Worm (Caenorhabditis elegans) whole organism, L4 larva: Measurements from ENCODE around the gene cyp-34A1.
"Not testable (repeated sequence)": the region's sequence is repeated elsewhere in the genome, so short reads cannot be mapped to it uniquely, and the experiment has no call there.

ENCODE experiments used
- F37D6.2 ChIP-seq: sonication (generic microtip); optimal IDR thresholded peaks from 2 replicates; lab custom pipeline; 2016; ENCODE audit warnings: mild to moderate bottlenecking, missing genetic modification characterization, missing compliant biosample characterization
- F44E2.7 ChIP-seq: fragments of 200-800 bp; sonication (Bioruptor generic); IDR thresholded peaks from 2 replicates; pipeline ENCODE4 v2.1.2; 2022; ENCODE audit warnings: missing genetic modification characterization, missing compliant biosample characterization
- T20F7.1 ChIP-seq: fragments of 200-800 bp; sonication (Bioruptor generic); optimal IDR thresholded peaks from 2 replicates; lab custom pipeline; 2018; ENCODE audit warnings: mild to moderate bottlenecking, missing genetic modification characterization, missing compliant biosample characterization
- ZK546.5 ChIP-seq, 2 experiments: sonication (generic microtip); optimal IDR thresholded peaks; 2 replicates each; lab custom pipeline; 2017; ENCODE audit warnings: missing biosample characterization in 2 of 2, missing genetic modification characterization in 2 of 2
- ceh-44 ChIP-seq: fragments of 200-800 bp; sonication (Bioruptor generic); IDR thresholded peaks from 2 replicates; pipeline ENCODE4 v1.3.6; 2022; ENCODE audit warnings: missing genetic modification reagents, missing genetic modification characterization, missing compliant biosample characterization
- cey-2 ChIP-seq: sonication (generic microtip); optimal IDR thresholded peaks from 3 replicates; lab custom pipeline; 2017; ENCODE audit warnings: missing genetic modification characterization, mild to moderate bottlenecking, missing compliant biosample characterization, antibody characterized with exemption, borderline replicate concordance; ENCODE audit not compliant: insufficient read depth
- daf-16 ChIP-seq, 3 experiments: sonication (generic microtip); optimal IDR thresholded peaks; 2 replicates each; lab custom pipeline; 2016 to 2017; ENCODE audit warnings: missing genetic modification characterization in 3 of 3, missing genetic modification reagents in 3 of 3, mild to moderate bottlenecking in 2 of 3, missing compliant biosample characterization in 2 of 3, missing biosample characterization in 1 of 3, moderate library complexity in 1 of 3
- daf-8 ChIP-seq: fragments of 200-800 bp; sonication (Bioruptor generic); IDR thresholded peaks from 2 replicates; pipeline ENCODE4 v1.3.6; 2022; ENCODE audit warnings: missing genetic modification characterization, missing compliant biosample characterization
- dmd-6 ChIP-seq: fragments of 200-800 bp; sonication (Bioruptor generic); IDR thresholded peaks from 2 replicates; pipeline ENCODE4 v1.3.6; 2022; ENCODE audit warnings: missing genetic modification reagents, missing genetic modification characterization, missing compliant biosample characterization
- duxl-1 ChIP-seq: sonication (generic microtip); optimal IDR thresholded peaks from 2 replicates; lab custom pipeline; 2016; ENCODE audit warnings: mild to moderate bottlenecking, missing genetic modification characterization, moderate library complexity, missing compliant biosample characterization; ENCODE audit not compliant: poor library complexity
- dve-1 ChIP-seq: sonication (generic microtip); optimal IDR thresholded peaks from 2 replicates; lab custom pipeline; 2017; ENCODE audit warnings: antibody characterized with exemption, mild to moderate bottlenecking, missing genetic modification characterization, missing compliant biosample characterization; ENCODE audit not compliant: insufficient read depth
- egl-43 ChIP-seq: fragments of 200-800 bp; sonication (Bioruptor generic); IDR thresholded peaks from 2 replicates; pipeline ENCODE4 v1.3.6; 2022; ENCODE audit warnings: missing genetic modification reagents, missing genetic modification characterization, missing compliant biosample characterization
- fkh-10 ChIP-seq: fragments of 150-350 bp; optimal IDR thresholded peaks from 2 replicates; lab custom pipeline; 2014; ENCODE audit warnings: missing biosample characterization, missing genetic modification reagents, missing genetic modification characterization
- hif-1 ChIP-seq, 2 experiments: sonication (generic microtip); optimal IDR thresholded peaks; 2 replicates each; lab custom pipeline; 2016 to 2017; ENCODE audit warnings: missing compliant biosample characterization in 2 of 2, missing genetic modification characterization in 2 of 2, missing genetic modification reagents in 2 of 2, missing genotype in 2 of 2, mild to moderate bottlenecking in 1 of 2
- hlh-11 ChIP-seq: fragments of 200-800 bp; sonication (Bioruptor generic); optimal IDR thresholded peaks from 2 replicates; lab custom pipeline; 2018; ENCODE audit warnings: mild to moderate bottlenecking, missing genetic modification characterization, missing compliant biosample characterization
- jun-1 ChIP-seq: fragments of 150-350 bp; optimal IDR thresholded peaks from 2 replicates; lab custom pipeline; 2014; ENCODE audit warnings: missing biosample characterization, missing genetic modification reagents, missing genetic modification characterization
- lim-7 ChIP-seq: fragments of 200-800 bp; sonication (Bioruptor generic); IDR thresholded peaks from 2 replicates; pipeline ENCODE4 v1.3.6; 2022; ENCODE audit warnings: missing genetic modification characterization, missing compliant biosample characterization
- lin-13 ChIP-seq: fragments of 150-350 bp; optimal IDR thresholded peaks from 2 replicates; lab custom pipeline; 2014; ENCODE audit warnings: missing biosample characterization, missing genetic modification reagents, missing genetic modification characterization
- lin-29 ChIP-seq: fragments of 200-800 bp; sonication (Bioruptor generic); IDR thresholded peaks from 2 replicates; pipeline ENCODE4 v1.3.6; 2022; ENCODE audit warnings: missing genetic modification reagents, missing genetic modification characterization, missing compliant biosample characterization
- mxl-2 ChIP-seq: fragments of 200-800 bp; sonication (Bioruptor generic); conservative IDR thresholded peaks from 2 replicates; pipeline ENCODE4 v1.3.6; 2022; ENCODE audit warnings: missing genetic modification reagents, missing genetic modification characterization, missing compliant biosample characterization
- nhr-111 ChIP-seq: fragments of 200-800 bp; sonication (Bioruptor generic); optimal IDR thresholded peaks from 2 replicates; lab custom pipeline; 2018; ENCODE audit warnings: mild to moderate bottlenecking, missing genetic modification characterization, missing compliant biosample characterization
- nhr-237 ChIP-seq: sonication (generic microtip); optimal IDR thresholded peaks from 2 replicates; lab custom pipeline; 2017; ENCODE audit warnings: missing biosample characterization, missing genetic modification characterization
- nhr-25 ChIP-seq: sonication (generic microtip); optimal IDR thresholded peaks from 2 replicates; lab custom pipeline; 2017; ENCODE audit warnings: missing genetic modification characterization, mild to moderate bottlenecking, missing compliant biosample characterization, antibody characterized with exemption, moderate library complexity, borderline replicate concordance; ENCODE audit not compliant: insufficient read depth
- nhr-28 ChIP-seq: fragments of 150-350 bp; optimal IDR thresholded peaks from 2 replicates; lab custom pipeline; 2014; ENCODE audit warnings: missing biosample characterization, missing genetic modification characterization
- nhr-6 ChIP-seq: fragments of 150-350 bp; optimal IDR thresholded peaks from 2 replicates; lab custom pipeline; 2014; ENCODE audit warnings: missing biosample characterization, missing genetic modification characterization
- pqm-1 ChIP-seq: sonication (generic microtip); optimal IDR thresholded peaks from 2 replicates; lab custom pipeline; 2017; ENCODE audit warnings: missing biosample characterization, missing genetic modification characterization
- set-16 ChIP-seq: fragments of 200-800 bp; sonication (Bioruptor generic); IDR thresholded peaks from 2 replicates; pipeline ENCODE4 v1.3.6; 2022; ENCODE audit warnings: missing genetic modification reagents, missing genetic modification characterization, missing compliant biosample characterization
- skn-1 ChIP-seq: fragments of 150-350 bp; optimal IDR thresholded peaks from 2 replicates; lab custom pipeline; 2014; ENCODE audit warnings: missing biosample characterization, missing genetic modification characterization
- snpc-1.2 ChIP-seq: fragments of 200-800 bp; sonication (Bioruptor generic); IDR thresholded peaks from 2 replicates; pipeline ENCODE4 v1.3.6; 2022; ENCODE audit warnings: missing genetic modification reagents, missing genetic modification characterization, missing compliant biosample characterization
- spr-3 ChIP-seq: fragments of 200-800 bp; sonication (Bioruptor generic); optimal IDR thresholded peaks from 2 replicates; lab custom pipeline; 2018; ENCODE audit warnings: mild to moderate bottlenecking, missing genetic modification characterization, missing compliant biosample characterization
- tag-97 ChIP-seq: fragments of 200-800 bp; sonication (Bioruptor generic); IDR thresholded peaks from 2 replicates; pipeline ENCODE4 v1.3.6; 2022; ENCODE audit warnings: missing genetic modification characterization, missing compliant biosample characterization
- unc-62 ChIP-seq, 3 experiments: fragments of 150-350 bp in 1 of 3; sonication (generic microtip); optimal IDR thresholded peaks in 2 of 3; peaks in 1 of 3; 1 replicate in 1 of 3; 2 replicates in 2 of 3; lab custom pipeline; 2014 to 2017; ENCODE audit warnings: missing biosample characterization in 3 of 3, missing genetic modification characterization in 3 of 3, missing genetic modification reagents in 3 of 3, missing genotype in 1 of 3
- zag-1 ChIP-seq: fragments of 150-350 bp; optimal IDR thresholded peaks from 2 replicates; lab custom pipeline; 2014; ENCODE audit warnings: missing biosample characterization, missing genetic modification characterization

cyp-34A1 gene

ce11 chrV:15327745-15328447, 40.1 kb upstream of the cyp-34A1 start, which contains the start of gene ZK1037.6 (continued):
- no peak for TF ChIP-seq duxl-1
- TF ChIP-seq, all 104 proteins: peak for 3

- TF ChIP-seq ceh-44 (GFP tag; lab: Robert Waterston, UW): no peak
- peak; percentile 73 for TF ChIP-seq nhr-28 (tag; lab: Kevin White, UChicago)
- no peak for TF ChIP-seq daf-16 (GFP tag; optimal IDR thresholded peaks at IDR 0.05; lab: Kevin White, UChicago)
- peak; percentile 44 for TF ChIP-seq daf-16 (tag; optimal IDR thresholded peaks at IDR 0.05; lab: Kevin White, UChicago)
- TF ChIP-seq fkh-10 (GFP tag; lab: Kevin White, UChicago): no peak
- TF ChIP-seq nhr-237: no peak
- TF ChIP-seq zag-1 (tag; lab: Kevin White, UChicago): no peak
- TF ChIP-seq lin-13: no peak
- no peak for TF ChIP-seq ZK546.5 (tag; optimal IDR thresholded peaks at IDR 0.05; lab: Kevin White, UChicago)
- TF ChIP-seq dmd-6: peak; percentile 59
- no peak for TF ChIP-seq tag-97
- TF ChIP-seq T20F7.1 (GFP tag; lab: Kevin White, UChicago): no peak
- no peak for TF ChIP-seq skn-1
- no peak for TF ChIP-seq lim-7
- TF ChIP-seq unc-62 (GFP tag; optimal IDR thresholded peaks at IDR 0.05 in 1 of 2; lab: Kevin White, UChicago): no peak
- no peak for TF ChIP-seq unc-62 (tag; optimal IDR thresholded peaks at IDR 0.05; lab: Kevin White, UChicago)
- no peak for TF ChIP-seq nhr-111 (GFP tag; lab: Kevin White, UChicago)
- TF ChIP-seq hlh-11: peak; percentile 27
- no peak for TF ChIP-seq snpc-1.2
- TF ChIP-seq cey-2 (tag; lab: Kevin White, UChicago): no peak
- no peak for TF ChIP-seq F44E2.7 (GFP tag; lab: Robert Waterston, UW)
- peak; percentile 23 for TF ChIP-seq dve-1 (tag; lab: Kevin White, UChicago)
- TF ChIP-seq pqm-1 (tag; lab: Kevin White, UChicago): peak; percentile 74
- TF ChIP-seq daf-8: no peak
- no peak for TF ChIP-seq F37D6.2 (tag; lab: Kevin White, UChicago)
- TF ChIP-seq lin-29 (GFP tag; lab: Robert Waterston, UW): no peak
- no peak for TF ChIP-seq spr-3 (GFP tag; lab: Kevin White, UChicago)
- no peak for TF ChIP-seq nhr-25 (tag; lab: Kevin White, UChicago)
- peak; percentile 19 for TF ChIP-seq nhr-6
- no peak for TF ChIP-seq hif-1 (tag; optimal IDR thresholded peaks at IDR 0.05; lab: Kevin White, UChicago)
- no peak for TF ChIP-seq mxl-2 (GFP tag; lab: Robert Waterston, UW)
- TF ChIP-seq jun-1 (tag; lab: Kevin White, UChicago): no peak
These were observed 35.7 kb upstream of the cyp-34A1 start for ce11 chrV:15323417-15323816.

ce11 chrV:15322653-15323052, 34.9 kb upstream of the cyp-34A1 start, which contains the start of gene nhr-247:
TSS of gene nhr-247 (plus strand) at chrV:15322982.
- TF ChIP-seq nhr-28 (tag; lab: Kevin White, UChicago) (peak; percentile 71), daf-16 (tag; optimal IDR thresholded peaks at IDR 0.05; lab: Kevin White, UChicago) (peak; percentile 24), pqm-1 (tag; lab: Kevin White, UChicago) (peak; percentile 15), dmd-6 (peak; percentile 65)
- not testable (repeated sequence) for TF ChIP-seq daf-16 (GFP tag; optimal IDR thresholded peaks at IDR 0.05; lab: Kevin White, UChicago)

- 0 out of 2 replicates have a peak, but pooled peaks have one; percentile 21 for TF ChIP-seq egl-43
- 0 out of 2 replicates have a peak, but pooled peaks have one; percentile 12 for TF ChIP-seq snpc-1.2
- peak; percentile 82 for TF ChIP-seq set-16
These were observed 34.2 kb upstream of the cyp-34A1 start for ce11 chrV:15321912-15322311.
